Worm (Caenorhabditis elegans): Measurements from ENCODE around the gene ceh-83.
"Not testable (repeated sequence)": the region's sequence is repeated elsewhere in the genome, so short reads cannot be mapped to it uniquely, and the experiment has no call there.

Gene ceh-83

DNA sequence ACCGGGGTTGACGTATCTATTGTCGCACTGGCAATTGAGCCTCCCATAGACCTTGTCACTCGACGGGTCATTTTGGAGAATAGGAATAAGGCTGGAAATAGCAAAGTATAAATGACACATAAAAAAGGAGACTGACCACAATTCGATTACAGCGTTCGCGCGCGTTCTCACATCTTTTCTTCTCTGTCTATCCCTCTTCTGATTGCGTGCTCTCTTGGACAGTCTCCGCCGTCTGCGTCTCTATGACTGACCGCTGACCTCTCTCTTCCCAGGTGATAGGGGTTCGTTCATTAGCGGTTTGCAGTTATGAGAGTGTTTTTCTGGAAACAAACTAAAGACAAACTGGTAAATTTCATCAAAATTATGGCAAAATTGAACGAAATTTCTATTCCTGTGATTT is at the start of gene ceh-83:
Gene ceh-83, minus strand, starts transcription at position 181 of the 400 bp plus-strand sequence.
- TF ChIP-seq nhr-43 (tag; optimal IDR thresholded peaks at IDR 0.05; ENCODE audit: poor library complexity, severe bottlenecking) (no peak), nhr-76 (tag; optimal IDR thresholded peaks at IDR 0.05) (no peak), nhr-67 (tag; optimal IDR thresholded peaks at IDR 0.05) (no peak), elt-2 (tag; optimal IDR thresholded peaks at IDR 0.05) (no peak), ceh-16 (tag; optimal IDR thresholded peaks at IDR 0.05) (no peak), zag-1 (tag; optimal IDR thresholded peaks at IDR 0.05) (no peak), ceh-28 (tag; optimal IDR thresholded peaks at IDR 0.05) (no peak), hmg-11 (tag; optimal IDR thresholded peaks at IDR 0.05) (no peak)

DNA sequence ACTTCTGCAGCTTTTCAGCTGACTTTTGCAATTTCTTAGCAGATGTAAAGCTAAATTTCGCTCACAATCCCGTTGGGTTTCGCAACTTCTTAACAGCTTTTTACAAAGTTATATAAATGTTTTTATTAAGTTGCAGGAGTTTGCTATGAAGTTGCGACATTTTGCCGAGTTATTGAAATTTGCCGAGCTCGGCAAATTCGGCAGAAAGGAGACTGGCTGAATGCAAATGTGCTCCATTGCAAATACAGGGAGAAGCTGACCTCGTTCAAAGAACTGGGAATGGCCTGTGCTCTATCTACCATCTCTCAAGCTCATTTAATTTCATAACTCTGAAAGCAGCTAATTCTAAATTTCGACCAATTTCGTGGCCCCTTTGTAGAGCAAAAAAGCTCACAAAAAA is 48.5 kb upstream of the ceh-83 start, which contains the start of gene C08F1.11:
Gene C08F1.11, minus strand, starts transcription at position 101 of the 400 bp plus-strand sequence.
- TF ChIP-seq elt-1 (tag; optimal IDR thresholded peaks at IDR 0.05) (no peak), mdl-1 (tag; optimal IDR thresholded peaks at IDR 0.05) (no peak), elt-2 (tag; optimal IDR thresholded peaks at IDR 0.05) (no peak), nhr-76 (tag; optimal IDR thresholded peaks at IDR 0.05) (no peak)

ce11 chrII:1782474-1782873 is 46.1 kb upstream of the ceh-83 start, which contains the start of gene math-4:
Gene math-4 (minus strand): TSS chrII:1782574.
- TF ChIP-seq skn-1 (tag; optimal IDR thresholded peaks at IDR 0.05) (no peak), elt-2 (tag; optimal IDR thresholded peaks at IDR 0.05) (peak; percentile 12)

DNA sequence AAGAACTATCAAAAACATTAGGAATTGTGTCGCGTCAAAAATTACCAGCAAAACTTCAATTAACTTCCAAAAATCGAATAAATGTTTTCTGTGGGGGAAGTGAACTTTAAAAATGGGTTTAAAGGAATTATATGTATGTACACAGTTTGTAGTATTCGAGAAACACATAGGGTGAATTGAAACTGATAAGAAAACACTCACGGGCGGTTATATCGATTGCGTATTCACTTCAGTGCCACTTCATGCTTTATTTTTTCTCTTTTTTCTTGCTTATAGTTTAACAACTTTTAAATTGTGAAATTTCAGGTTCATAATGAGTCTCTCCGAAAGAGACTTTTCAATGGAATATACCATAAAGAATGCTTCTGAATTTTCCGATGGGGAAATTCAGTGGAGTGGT is 38.9 kb upstream of the ceh-83 start, which contains the start of gene F36H5.14:
Gene F36H5.14, plus strand, starts transcription at position 301 of the 400 bp plus-strand sequence.
- TF ChIP-seq nhr-43 (tag; optimal IDR thresholded peaks at IDR 0.05; ENCODE audit: poor library complexity, severe bottlenecking); jun-1 (tag; optimal IDR thresholded peaks at IDR 0.05); ztf-11 (tag; optimal IDR thresholded peaks at IDR 0.05): not testable (repeated sequence)

DNA sequence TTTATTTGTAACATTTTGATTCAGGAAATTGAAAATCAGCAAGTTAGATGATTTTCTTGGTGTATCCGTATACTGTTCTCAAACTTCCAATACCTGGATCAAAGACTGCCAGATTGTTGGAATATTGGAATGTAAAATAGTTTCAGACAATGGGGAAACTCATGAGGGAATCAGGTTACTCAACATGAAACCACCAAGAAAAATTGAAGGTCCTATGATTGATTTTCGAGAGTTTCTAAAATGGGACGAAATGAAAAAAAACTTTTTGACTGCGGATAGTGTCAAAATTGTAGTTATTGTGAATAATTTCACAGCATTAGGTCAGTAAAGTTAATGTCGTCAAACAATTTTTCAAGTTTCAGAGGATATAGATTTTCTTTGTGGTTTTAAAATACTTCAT is 35.5 kb upstream of the ceh-83 start, which contains the start of gene math-3:
Gene math-3, plus strand, starts transcription at position 301 of the 400 bp plus-strand sequence.
- TF ChIP-seq ceh-9 (tag; optimal IDR thresholded peaks at IDR 0.05) = no peak
- no peak for TF ChIP-seq jun-1 (tag; optimal IDR thresholded peaks at IDR 0.05)

ce11 chrII:1771347-1771746 is 35.0 kb upstream of the ceh-83 start, which contains the start of gene math-26:
Gene math-26 (plus strand): TSS chrII:1771647.
- TF ChIP-seq elt-2 (tag; optimal IDR thresholded peaks at IDR 0.05) = peak; percentile 21

DNA sequence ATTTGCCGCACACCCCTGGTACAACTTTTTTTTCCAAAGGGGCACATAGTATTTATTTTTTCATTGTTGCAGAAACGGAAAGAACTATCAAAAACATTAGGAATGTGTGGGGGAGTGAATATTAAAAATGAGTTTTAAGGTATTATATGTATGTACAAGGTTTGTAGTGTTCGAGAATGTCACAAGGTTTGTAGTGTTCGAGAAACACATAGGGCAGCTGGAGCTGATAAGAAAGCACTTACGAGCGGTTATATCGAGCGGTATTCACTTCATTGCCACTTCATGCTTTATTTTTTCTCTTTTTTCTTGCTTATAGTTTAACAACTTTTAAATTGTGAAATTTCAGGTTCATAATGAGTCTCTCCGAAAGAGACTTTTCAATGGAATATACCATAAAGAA is 31.1 kb upstream of the ceh-83 start:
- peak; percentile 39 for TF ChIP-seq pqm-1 (tag; optimal IDR thresholded peaks at IDR 0.05)
- TF ChIP-seq elt-2 (tag; optimal IDR thresholded peaks at IDR 0.05) = peak; percentile 75

ce11 chrII:1766715-1767114 is 30.4 kb upstream of the ceh-83 start:
- TF ChIP-seq lin-15B (tag; optimal IDR thresholded peaks at IDR 0.05) (no peak), eor-1 (tag; optimal IDR thresholded peaks at IDR 0.05) (no peak), nhr-237 (tag; optimal IDR thresholded peaks at IDR 0.05) (no peak), nhr-43 (tag; optimal IDR thresholded peaks at IDR 0.05; ENCODE audit: poor library complexity, severe bottlenecking) (no peak), zag-1 (tag; optimal IDR thresholded peaks at IDR 0.05) (no peak), nhr-67 (tag; optimal IDR thresholded peaks at IDR 0.05) (no peak), ztf-11 (tag; optimal IDR thresholded peaks at IDR 0.05) (no peak), nhr-25 (tag; optimal IDR thresholded peaks at IDR 0.05) (no peak), nhr-11 (tag; optimal IDR thresholded peaks at IDR 0.05) (no peak), snpc-4 (tag; optimal IDR thresholded peaks at IDR 0.05) (no peak), nfya-1 (tag; optimal IDR thresholded peaks at IDR 0.05; ENCODE audit: insufficient read depth) (no peak), daf-12 (tag; optimal IDR thresholded peaks at IDR 0.05) (no peak), hmg-11 (tag; optimal IDR thresholded peaks at IDR 0.05) (no peak)

DNA sequence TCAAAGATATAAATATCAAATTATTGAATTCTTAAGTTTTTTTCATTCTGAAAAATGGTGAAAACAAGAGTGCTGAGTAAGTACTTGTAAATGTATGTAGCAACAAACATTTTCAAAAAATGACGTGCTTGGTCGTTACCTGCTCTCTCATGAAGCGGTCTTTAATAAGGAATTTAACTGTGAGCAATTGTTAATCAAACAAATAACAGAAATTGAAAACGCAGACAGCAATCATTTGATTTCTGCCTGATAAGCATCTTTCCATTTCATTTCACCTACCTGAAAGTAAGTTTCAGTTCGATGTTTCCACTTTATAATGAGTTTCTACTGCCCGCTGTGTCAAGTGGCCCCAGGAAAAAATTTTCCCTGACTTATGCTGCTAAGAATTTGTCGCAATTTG is 26.7 kb upstream of the ceh-83 start, which contains the start of gene math-28:
Gene math-28, plus strand, starts transcription at position 301 of the 400 bp plus-strand sequence.
- TF ChIP-seq ztf-11 (tag; optimal IDR thresholded peaks at IDR 0.05) (no peak), fos-1 (tag; optimal IDR thresholded peaks at IDR 0.05) (no peak), daf-12 (tag; optimal IDR thresholded peaks at IDR 0.05) (no peak), elt-3 (tag; optimal IDR thresholded peaks at IDR 0.05) (no peak), ceh-28 (tag; optimal IDR thresholded peaks at IDR 0.05) (no peak), unc-62 (GFP tag; optimal IDR thresholded peaks at IDR 0.05) (no peak), tbx-2 (tag; optimal IDR thresholded peaks at IDR 0.05) (no peak), ceh-9 (tag; optimal IDR thresholded peaks at IDR 0.05) (no peak), hmg-11 (tag; optimal IDR thresholded peaks at IDR 0.05) (no peak), nfya-1 (tag; optimal IDR thresholded peaks at IDR 0.05; ENCODE audit: insufficient read depth) (no peak), nhr-237 (tag; optimal IDR thresholded peaks at IDR 0.05) (no peak), mml-1 (tag; optimal IDR thresholded peaks at IDR 0.05) (no peak), mdl-1 (tag; optimal IDR thresholded peaks at IDR 0.05) (no peak), R02D3.7 (tag; optimal IDR thresholded peaks at IDR 0.05) (no peak), egl-27 (tag; optimal IDR thresholded peaks at IDR 0.05) (no peak), ceh-16 (tag; optimal IDR thresholded peaks at IDR 0.05) (no peak), ZK546.5 (tag; optimal IDR thresholded peaks at IDR 0.05) (no peak), lin-39 (tag; optimal IDR thresholded peaks at IDR 0.05) (no peak)
